Worm (Caenorhabditis elegans) whole organism, young adult: ENCODE data around the gene marc-2.

Source experiments
- B0019.2 ChIP-seq: fragments of 200-800 bp; sonication (Bioruptor generic); conservative IDR thresholded peaks from 2 replicates; pipeline ENCODE4 v1.3.6; 2022; ENCODE audit warnings: missing genetic modification reagents, missing genetic modification characterization, missing compliant biosample characterization
- B0336.3 ChIP-seq: fragments of 200-800 bp; sonication (Bioruptor generic); IDR thresholded peaks from 2 replicates; pipeline ENCODE4 v1.3.6; 2022; ENCODE audit warnings: missing genetic modification characterization, missing compliant biosample characterization
- F22D6.2 ChIP-seq: sonication (generic microtip); optimal IDR thresholded peaks from 2 replicates; lab custom pipeline; 2016; ENCODE audit warnings: mild to moderate bottlenecking, missing genetic modification characterization, missing compliant biosample characterization
- F23B12.7 ChIP-seq: sonication (generic microtip); optimal IDR thresholded peaks from 2 replicates; lab custom pipeline; 2017; ENCODE audit warnings: missing genetic modification characterization, mild to moderate bottlenecking, missing compliant biosample characterization, antibody characterized with exemption, moderate library complexity; ENCODE audit not compliant: insufficient read depth
- F37B4.10 ChIP-seq: fragments of 200-800 bp; sonication (Bioruptor generic); IDR thresholded peaks from 2 replicates; pipeline ENCODE4 v1.3.6; 2022; ENCODE audit warnings: missing genetic modification characterization, missing compliant biosample characterization
- F39B2.1 ChIP-seq: fragments of 200-800 bp; sonication (Bioruptor generic); IDR thresholded peaks from 2 replicates; pipeline ENCODE4 v1.3.6; 2022; ENCODE audit warnings: missing genetic modification reagents, missing genetic modification characterization, missing compliant biosample characterization
- F57C9.4 ChIP-seq: sonication (generic microtip); optimal IDR thresholded peaks from 2 replicates; lab custom pipeline; 2017; ENCODE audit warnings: mild to moderate bottlenecking, missing genetic modification characterization, missing compliant biosample characterization
- T26A5.8 ChIP-seq: sonication (generic microtip); optimal IDR thresholded peaks from 2 replicates; lab custom pipeline; 2016; ENCODE audit warnings: missing genetic modification characterization, missing compliant biosample characterization
- Y53G8AR.9 ChIP-seq: fragments of 200-800 bp; sonication (Bioruptor generic); conservative IDR thresholded peaks from 2 replicates; pipeline ENCODE4 v1.3.6; 2022; ENCODE audit warnings: missing genetic modification reagents, missing genetic modification characterization, missing compliant biosample characterization
- Y56A3A.18 ChIP-seq: fragments of 200-800 bp; sonication (Bioruptor generic); IDR thresholded peaks from 2 replicates; pipeline ENCODE4 v1.3.6; 2022; ENCODE audit warnings: missing genetic modification reagents, missing genetic modification characterization, missing compliant biosample characterization
- Y95B8A.8 ChIP-seq: fragments of 200-800 bp; sonication (Bioruptor generic); IDR thresholded peaks from 2 replicates; pipeline ENCODE4 v1.3.6; 2022; ENCODE audit warnings: missing genetic modification reagents, missing genetic modification characterization, missing compliant biosample characterization
- akir-1 ChIP-seq: fragments of 200-800 bp; sonication (Bioruptor generic); optimal IDR thresholded peaks from 2 replicates; lab custom pipeline; 2018; ENCODE audit warnings: mild to moderate bottlenecking, missing genetic modification characterization, moderate library complexity, missing compliant biosample characterization
- aptf-2 ChIP-seq: fragments of 200-800 bp; sonication (Bioruptor generic); conservative IDR thresholded peaks from 2 replicates; pipeline ENCODE4 v1.3.6; 2022; ENCODE audit warnings: missing genetic modification reagents, missing genetic modification characterization, missing compliant biosample characterization
- athp-1 ChIP-seq: sonication (generic microtip); optimal IDR thresholded peaks from 2 replicates; lab custom pipeline; 2017; ENCODE audit warnings: mild to moderate bottlenecking, missing genetic modification characterization, missing compliant biosample characterization
- attf-5 ChIP-seq: fragments of 200-800 bp; sonication (Bioruptor generic); optimal IDR thresholded peaks from 2 replicates; lab custom pipeline; 2018; ENCODE audit warnings: mild to moderate bottlenecking, missing genetic modification characterization, missing compliant biosample characterization
- attf-6 ChIP-seq: fragments of 200-800 bp; sonication (Bioruptor generic); IDR thresholded peaks from 2 replicates; pipeline ENCODE4 v1.3.6; 2022; ENCODE audit warnings: missing genetic modification reagents, missing genetic modification characterization, missing compliant biosample characterization
- ccch-3 ChIP-seq: fragments of 200-800 bp; sonication (Bioruptor generic); optimal IDR thresholded peaks from 2 replicates; lab custom pipeline; 2018; ENCODE audit warnings: mild to moderate bottlenecking, missing genetic modification characterization, missing compliant biosample characterization
- ceh-58 ChIP-seq: fragments of 200-800 bp; sonication (Bioruptor generic); IDR thresholded peaks from 2 replicates; pipeline ENCODE4 v1.3.6; 2022; ENCODE audit warnings: missing genetic modification characterization, missing compliant biosample characterization
- chd-7 ChIP-seq: sonication (generic microtip); optimal IDR thresholded peaks from 2 replicates; lab custom pipeline; 2016; ENCODE audit warnings: mild to moderate bottlenecking, missing genetic modification characterization, moderate library complexity, missing compliant biosample characterization
- die-1 ChIP-seq: sonication (generic microtip); optimal IDR thresholded peaks from 2 replicates; lab custom pipeline; 2016; ENCODE audit warnings: missing genotype, mild to moderate bottlenecking, missing genetic modification characterization, missing compliant biosample characterization
- dox-1 ChIP-seq: fragments of 200-800 bp; sonication (Bioruptor generic); IDR thresholded peaks from 2 replicates; pipeline ENCODE4 v1.3.6; 2022; ENCODE audit warnings: missing genetic modification reagents, missing genetic modification characterization, missing compliant biosample characterization
- dpl-1 ChIP-seq: fragments of 150-350 bp; optimal IDR thresholded peaks from 2 replicates; lab custom pipeline; 2014; ENCODE audit warnings: missing biosample characterization, missing genetic modification reagents, missing genetic modification characterization
- egl-44 ChIP-seq: fragments of 200-800 bp; sonication (Bioruptor generic); IDR thresholded peaks from 2 replicates; pipeline ENCODE4 v1.3.6; 2022; ENCODE audit warnings: missing genetic modification reagents, missing genetic modification characterization, missing compliant biosample characterization
- ets-4 ChIP-seq: fragments of 200-800 bp; sonication (Bioruptor generic); optimal IDR thresholded peaks from 2 replicates; lab custom pipeline; 2018; ENCODE audit warnings: mild to moderate bottlenecking, missing genetic modification characterization, missing compliant biosample characterization
- fkh-3 ChIP-seq: sonication (generic microtip); optimal IDR thresholded peaks from 2 replicates; lab custom pipeline; 2016; ENCODE audit warnings: mild to moderate bottlenecking, missing genetic modification characterization, missing compliant biosample characterization
- him-1 ChIP-seq: sonication (generic microtip); optimal IDR thresholded peaks from 2 replicates; lab custom pipeline; 2016; ENCODE audit warnings: missing genotype, missing genetic modification reagents, missing genetic modification characterization, missing compliant biosample characterization
- hlh-12 ChIP-seq: sonication (generic microtip); optimal IDR thresholded peaks from 2 replicates; lab custom pipeline; 2016; ENCODE audit warnings: missing genetic modification characterization, missing compliant biosample characterization
- hmg-20 ChIP-seq: fragments of 200-800 bp; sonication (Bioruptor generic); IDR thresholded peaks from 2 replicates; pipeline ENCODE4 v1.3.6; 2022; ENCODE audit warnings: missing genetic modification reagents, missing genetic modification characterization, missing compliant biosample characterization
- hsf-1 ChIP-seq: fragments of 200-800 bp; sonication (Bioruptor generic); IDR thresholded peaks from 2 replicates; pipeline ENCODE4 v1.3.6; 2022; ENCODE audit warnings: missing genetic modification reagents, missing genetic modification characterization, missing compliant biosample characterization
- let-526 ChIP-seq: fragments of 200-800 bp; sonication (Bioruptor generic); IDR thresholded peaks from 2 replicates; pipeline ENCODE4 v1.3.6; 2022; ENCODE audit warnings: missing genetic modification reagents, missing genetic modification characterization, missing compliant biosample characterization
- lin-26 ChIP-seq: fragments of 200-800 bp; sonication (Bioruptor generic); IDR thresholded peaks from 2 replicates; pipeline ENCODE4 v1.3.6; 2022; ENCODE audit warnings: missing genetic modification reagents, missing genetic modification characterization, missing compliant biosample characterization
- lin-54 ChIP-seq: fragments of 200-800 bp; sonication (Bioruptor generic); optimal IDR thresholded peaks from 2 replicates; lab custom pipeline; 2018; ENCODE audit warnings: mild to moderate bottlenecking, missing genetic modification characterization, missing compliant biosample characterization
- madf-10 ChIP-seq: sonication (generic microtip); optimal IDR thresholded peaks from 2 replicates; lab custom pipeline; 2016; ENCODE audit warnings: mild to moderate bottlenecking, missing genetic modification characterization, missing compliant biosample characterization
- nfya-1 ChIP-seq: sonication (generic microtip); optimal IDR thresholded peaks from 2 replicates; lab custom pipeline; 2017; ENCODE audit warnings: antibody characterized with exemption, missing compliant biosample characterization, missing genetic modification characterization, borderline replicate concordance; ENCODE audit not compliant: insufficient read depth
- nfya-2 ChIP-seq: fragments of 200-800 bp; sonication (Bioruptor generic); IDR thresholded peaks from 2 replicates; pipeline ENCODE4 v1.3.6; 2022; ENCODE audit warnings: missing genetic modification reagents, missing genetic modification characterization, missing compliant biosample characterization
- nfyb-1 ChIP-seq: fragments of 200-800 bp; sonication (Bioruptor generic); IDR thresholded peaks from 2 replicates; pipeline ENCODE4 v1.3.6; 2022; ENCODE audit warnings: missing genetic modification reagents, missing genetic modification characterization, missing compliant biosample characterization
- nhr-120 ChIP-seq: fragments of 200-800 bp; sonication (Bioruptor generic); IDR thresholded peaks from 2 replicates; pipeline ENCODE4 v1.3.6; 2022; ENCODE audit warnings: missing genetic modification characterization, missing compliant biosample characterization
- rec-8 ChIP-seq, 2 experiments: sonication (generic microtip); optimal IDR thresholded peaks; 2 replicates each; lab custom pipeline; 2016; ENCODE audit warnings: mild to moderate bottlenecking in 2 of 2, missing genetic modification characterization in 2 of 2, missing genetic modification reagents in 2 of 2, missing genotype in 2 of 2, missing biosample characterization in 1 of 2, missing compliant biosample characterization in 1 of 2, moderate library complexity in 1 of 2
- snpc-1.3 ChIP-seq: sonication (generic microtip); optimal IDR thresholded peaks from 2 replicates; lab custom pipeline; 2017; ENCODE audit warnings: missing genetic modification characterization, mild to moderate bottlenecking, missing compliant biosample characterization, antibody characterized with exemption, moderate library complexity, missing genotype, missing genetic modification reagents; ENCODE audit not compliant: insufficient read depth
- snpc-3.4 ChIP-seq: sonication (generic microtip); optimal IDR thresholded peaks from 2 replicates; lab custom pipeline; 2017; ENCODE audit warnings: missing genetic modification characterization, mild to moderate bottlenecking, missing compliant biosample characterization, antibody characterized with exemption, moderate library complexity, missing genotype, missing genetic modification reagents
- snpc-4 ChIP-seq, 5 experiments: fragments of 150-350 bp in 1 of 5; sonication (generic microtip) in 4 of 5; optimal IDR thresholded peaks; 2 replicates each; lab custom pipeline; 2014 to 2018; ENCODE audit warnings: missing genetic modification characterization in 5 of 5, missing biosample characterization in 3 of 5, antibody characterized with exemption in 2 of 5, mild to moderate bottlenecking in 2 of 5, missing compliant biosample characterization in 2 of 5, missing genotype in 2 of 5, moderate library complexity in 2 of 5, missing genetic modification reagents in 1 of 5
- sptf-2 ChIP-seq: fragments of 200-800 bp; sonication (Bioruptor generic); optimal IDR thresholded peaks from 2 replicates; lab custom pipeline; 2018; ENCODE audit warnings: mild to moderate bottlenecking, missing genetic modification characterization, missing compliant biosample characterization
- ztf-18 ChIP-seq: sonication (generic microtip); optimal IDR thresholded peaks from 2 replicates; lab custom pipeline; 2016; ENCODE audit warnings: missing genotype, mild to moderate bottlenecking, missing genetic modification characterization, missing compliant biosample characterization
- ztf-22 ChIP-seq: fragments of 200-800 bp; sonication (Bioruptor generic); optimal IDR thresholded peaks from 2 replicates; lab custom pipeline; 2018; ENCODE audit warnings: mild to moderate bottlenecking, missing genetic modification characterization, moderate library complexity, missing compliant biosample characterization

Gene marc-2

ce11 chrII:10707439-10708096 lies 46.8 kb upstream of the marc-2 start (continued):
- TF ChIP-seq Y95B8A.8 (no peak), sptf-2 (GFP tag; lab: Kevin White, UChicago) (no peak), chd-7 (tag; lab: Kevin White, UChicago) (no peak), Y56A3A.18 (GFP tag; lab: Robert Waterston, UW) (no peak), die-1 (tag; lab: Kevin White, UChicago) (no peak), aptf-2 (GFP tag; lab: Robert Waterston, UW) (no peak), attf-6 (GFP tag; lab: Robert Waterston, UW) (no peak), egl-44 (no peak), snpc-4 (GFP tag; optimal IDR thresholded peaks at IDR 0.05; lab: Kevin White, UChicago) (no peak), snpc-4 (tag; optimal IDR thresholded peaks at IDR 0.05; lab: Kevin White, UChicago) (no peak), ceh-58 (GFP tag; lab: Robert Waterston, UW) (no peak), ztf-22 (GFP tag; lab: Kevin White, UChicago) (no peak), lin-26 (GFP tag; lab: Robert Waterston, UW) (peak; percentile 85), B0019.2 (GFP tag; lab: Robert Waterston, UW) (no peak), nfyb-1 (no peak), B0336.3 (GFP tag; lab: Robert Waterston, UW) (peak; percentile 8; the same call in 1 of the 2 replicates), hmg-20 (GFP tag; lab: Robert Waterston, UW) (no peak), let-526 (no peak), snpc-3.4 (tag; lab: Kevin White, UChicago) (no peak), nhr-120 (GFP tag; lab: Robert Waterston, UW) (no peak), athp-1 (tag; lab: Kevin White, UChicago) (no peak), Y53G8AR.9 (GFP tag; lab: Robert Waterston, UW) (no peak), F23B12.7 (tag; lab: Kevin White, UChicago) (no peak), F57C9.4 (tag; lab: Kevin White, UChicago) (no peak), ztf-18 (tag; lab: Kevin White, UChicago) (peak; percentile 4), fkh-3 (tag; lab: Kevin White, UChicago) (no peak), lin-54 (GFP tag; lab: Kevin White, UChicago) (no peak), attf-5 (GFP tag; lab: Kevin White, UChicago) (no peak), snpc-1.3 (tag; lab: Kevin White, UChicago) (no peak), dox-1 (0 out of 2 replicates have a peak, but pooled peaks have one; percentile 17), F22D6.2 (no peak)

ce11 chrII:10706901-10707300 lies 46.1 kb upstream of the marc-2 start, which contains the start of gene col-80:
Gene col-80, plus strand, starts transcription at chrII:10707201.
- no peak for TF ChIP-seq B0019.2 (GFP tag; lab: Robert Waterston, UW)
- TF ChIP-seq F37B4.10 = no peak
- TF ChIP-seq rec-8 (tag; optimal IDR thresholded peaks at IDR 0.05; lab: Kevin White, UChicago) = no peak
- TF ChIP-seq ets-4 (GFP tag; lab: Kevin White, UChicago) = no peak
- TF ChIP-seq hlh-12 = no peak
- no peak for TF ChIP-seq akir-1

- TF ChIP-seq nhr-120 (GFP tag; lab: Robert Waterston, UW) = no peak
- TF ChIP-seq F22D6.2 = no peak
- TF ChIP-seq snpc-4 (GFP tag; optimal IDR thresholded peaks at IDR 0.05; lab: Kevin White, UChicago) = no peak
- TF ChIP-seq snpc-4 (tag; optimal IDR thresholded peaks at IDR 0.05; lab: Kevin White, UChicago) = no peak
- no peak for TF ChIP-seq F23B12.7 (tag; lab: Kevin White, UChicago)
- TF ChIP-seq him-1 (tag; lab: Kevin White, UChicago) = no peak
- no peak for TF ChIP-seq B0336.3 (GFP tag; lab: Robert Waterston, UW)
- no peak for TF ChIP-seq T26A5.8 (tag; lab: Kevin White, UChicago)
- no peak for TF ChIP-seq Y95B8A.8
- TF ChIP-seq ccch-3 (GFP tag; lab: Kevin White, UChicago) = no peak
- TF ChIP-seq hsf-1 (GFP tag; lab: Robert Waterston, UW) = no peak
- TF ChIP-seq dpl-1 (GFP tag; lab: Kevin White, UChicago) = no peak
- no peak for TF ChIP-seq madf-10 (tag; lab: Kevin White, UChicago)
- no peak for TF ChIP-seq akir-1
- TF ChIP-seq nfya-2 (GFP tag; lab: Robert Waterston, UW) = no peak
- no peak for TF ChIP-seq let-526
- no peak for TF ChIP-seq nfya-1 (tag; lab: Kevin White, UChicago)
- TF ChIP-seq F39B2.1 = no peak
Measured at ce11 chrII:10706038-10706437, 45.2 kb upstream of the marc-2 start.
